Worm (Caenorhabditis elegans): Measurements from ENCODE around the gene Y38E10A.17.

DNA sequence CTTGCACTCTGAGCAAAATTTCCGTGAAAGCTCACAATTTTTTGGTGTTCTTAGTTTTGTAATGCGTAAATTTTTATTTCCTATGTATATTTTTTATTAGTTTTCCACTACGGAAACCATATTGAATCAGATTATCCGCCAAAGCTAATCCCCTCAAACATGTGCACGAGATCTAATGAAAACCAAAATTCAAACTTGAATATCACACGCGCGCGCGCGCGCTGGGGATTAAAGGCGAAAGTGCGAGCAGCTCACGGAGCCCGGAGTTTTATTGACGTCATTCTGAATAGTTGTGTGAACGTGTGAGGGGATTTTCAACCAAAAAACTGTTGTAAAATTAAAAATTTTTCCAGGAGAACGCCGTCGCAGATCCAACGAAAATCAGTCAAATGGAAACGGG is 34.3 kb upstream of the Y38E10A.17 start:
- no peak for TF ChIP-seq pqm-1 (tag; optimal IDR thresholded peaks at IDR 0.05)
- no peak for TF ChIP-seq unc-55 (GFP tag; optimal IDR thresholded peaks at IDR 0.05)
- TF ChIP-seq sox-2 (GFP tag; IDR thresholded peaks at IDR 0.05): no peak
